Comparison of ENCODE assay signal across 2 fruit fly cellular contexts in the genomic region with DNA sequence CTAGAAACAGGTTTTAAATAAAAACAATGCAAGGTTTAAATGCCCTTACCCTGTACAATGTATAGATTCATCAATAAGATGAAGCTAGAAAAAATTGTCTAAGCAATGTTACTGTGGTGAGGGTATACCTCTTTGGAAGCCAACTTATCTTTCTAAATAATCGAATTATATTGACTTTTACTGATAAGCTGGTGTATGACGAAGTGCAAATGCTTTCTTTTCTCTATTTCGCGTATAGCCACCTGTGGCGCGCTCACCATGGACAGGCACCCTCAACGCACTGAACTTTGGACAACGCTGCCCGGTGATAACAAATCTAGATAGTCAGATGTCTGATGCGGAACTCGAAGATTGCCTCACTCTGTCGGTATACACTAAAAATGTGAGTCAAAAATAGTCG.
TF ChIP-seq lines count a peak whose summit lies in the region.

No protein-coding gene starts in this region.

TF ChIP-seq in whole organism, embryonic, 481 proteins besides CTCF, POLR2A, EP300 and RAD21 (continued from another document and continues in another):
- TF ChIP-seq nom (GFP tag; optimal IDR thresholded peaks at IDR 0.05; lab: Kevin White, UChicago) (no peak), Poxn (GFP tag; IDR thresholded peaks at IDR 0.05; lab: Robert Waterston, UW) (no peak), CG16815 (GFP tag; optimal IDR thresholded peaks at IDR 0.05; lab: Kevin White, UChicago) (no peak), ATbp (GFP tag; optimal IDR thresholded peaks at IDR 0.05; lab: Kevin White, UChicago) (no peak), fd96Cb (tag; optimal IDR thresholded peaks at IDR 0.05; lab: Kevin White, UChicago) (no peak), tio (GFP tag; optimal IDR thresholded peaks at IDR 0.05; lab: Kevin White, UChicago) (no peak), sob (GFP tag; IDR thresholded peaks at IDR 0.05; lab: Robert Waterston, UW) (peak; percentile 9; the same call in 1 of the 2 replicates), CG9817 (tag; optimal IDR thresholded peaks at IDR 0.05; lab: Kevin White, UChicago) (no peak), Trl (optimal IDR thresholded peaks at IDR 0.05; lab: Kevin White, UChicago) (no peak), Trl (GFP tag; optimal IDR thresholded peaks at IDR 0.05; lab: Kevin White, UChicago) (no peak), br (optimal IDR thresholded peaks at IDR 0.05; lab: Kevin White, UChicago) (no peak), Xrp1 (GFP tag; IDR thresholded peaks at IDR 0.05; lab: Robert Waterston, UW) (peak; percentile 18; the same call in 1 of the 2 replicates), dan (GFP tag; IDR thresholded peaks at IDR 0.05; lab: Robert Waterston, UW) (no peak), klu (GFP tag; IDR thresholded peaks at IDR 0.05; lab: Robert Waterston, UW) (no peak), yki (optimal IDR thresholded peaks at IDR 0.05; lab: Kevin White, UChicago) (no peak), CG11696 (GFP tag; IDR thresholded peaks at IDR 0.05; lab: Robert Waterston, UW) (no peak), CG9609 (GFP tag; optimal IDR thresholded peaks at IDR 0.05; lab: Kevin White, UChicago) (no peak), tna (GFP tag; IDR thresholded peaks at IDR 0.05; lab: Robert Waterston, UW; ENCODE audit: partially characterized antibody) (no peak), CG15269 (tag; optimal IDR thresholded peaks at IDR 0.05; lab: Kevin White, UChicago) (peak; percentile 12), tap (tag; optimal IDR thresholded peaks at IDR 0.05; lab: Kevin White, UChicago) (no peak), Dip3 (GFP tag; optimal IDR thresholded peaks at IDR 0.05; lab: Kevin White, UChicago) (no peak), toy (GFP tag; IDR thresholded peaks at IDR 0.05; lab: Robert Waterston, UW) (0 out of 2 replicates have a peak, but pooled peaks have one; percentile 11), Bdp1 (GFP tag; optimal IDR thresholded peaks at IDR 0.05; lab: Kevin White, UChicago) (no peak), CG12071 (GFP tag; optimal IDR thresholded peaks at IDR 0.05; lab: Kevin White, UChicago) (peak; percentile 3), CG3995 (GFP tag; optimal IDR thresholded peaks at IDR 0.05; lab: Kevin White, UChicago) (no peak), Fer3 (tag; optimal IDR thresholded peaks at IDR 0.05; lab: Kevin White, UChicago) (peak; percentile 41), hb (GFP tag; IDR thresholded peaks at IDR 0.05; lab: Robert Waterston, UW; ENCODE audit: partially characterized antibody) (no peak), MBD-R2 (GFP tag; IDR thresholded peaks at IDR 0.05; lab: Robert Waterston, UW) (no peak), CG6254 (GFP tag; optimal IDR thresholded peaks at IDR 0.05; lab: Kevin White, UChicago) (no peak), CG11093 (GFP tag; IDR thresholded peaks at IDR 0.05; lab: Robert Waterston, UW) (no peak), nerfin-2 (GFP tag; IDR thresholded peaks at IDR 0.05; lab: Robert Waterston, UW; ENCODE audit: partially characterized antibody) (no peak), dysf (GFP tag; IDR thresholded peaks at IDR 0.05; lab: Robert Waterston, UW) (peak; percentile 53; the same call in 2 of the 3 replicates), ab (GFP tag; optimal IDR thresholded peaks at IDR 0.05; lab: Kevin White, UChicago) (no peak), grn (GFP tag; optimal IDR thresholded peaks at IDR 0.05; lab: Kevin White, UChicago) (peak; percentile 75), CG10431 (GFP tag; optimal IDR thresholded peaks at IDR 0.05; lab: Kevin White, UChicago) (no peak), prd (optimal IDR thresholded peaks at IDR 0.05; lab: Kevin White, UChicago) (no peak), prd (GFP tag; IDR thresholded peaks at IDR 0.05; lab: Robert Waterston, UW) (peak; percentile 22; the same call in 1 of the 3 replicates), repo (GFP tag; optimal IDR thresholded peaks at IDR 0.05; lab: Kevin White, UChicago) (no peak), maf-S (GFP tag; optimal IDR thresholded peaks at IDR 0.05; lab: Kevin White, UChicago) (no peak), kay (GFP tag; optimal IDR thresholded peaks at IDR 0.05; lab: Kevin White, UChicago) (no peak), chn (GFP tag; optimal IDR thresholded peaks at IDR 0.05; lab: Kevin White, UChicago) (no peak), zf30C (GFP tag; optimal IDR thresholded peaks at IDR 0.05; lab: Kevin White, UChicago) (no peak), Max (GFP tag; optimal IDR thresholded peaks at IDR 0.05; lab: Kevin White, UChicago) (no peak), CG14710 (tag; optimal IDR thresholded peaks at IDR 0.05; lab: Kevin White, UChicago) (no peak), CG12659 (GFP tag; optimal IDR thresholded peaks at IDR 0.05; lab: Kevin White, UChicago) (no peak), stwl (tag; optimal IDR thresholded peaks at IDR 0.05; lab: Kevin White, UChicago) (no peak), CG9797 (GFP tag; optimal IDR thresholded peaks at IDR 0.05; lab: Kevin White, UChicago) (no peak), ac (GFP tag; optimal IDR thresholded peaks at IDR 0.05; lab: Kevin White, UChicago) (no peak), NK7.1 (GFP tag; optimal IDR thresholded peaks at IDR 0.05; lab: Kevin White, UChicago) (no peak), CG3281 (GFP tag; optimal IDR thresholded peaks at IDR 0.05; lab: Kevin White, UChicago) (no peak), CG13894 (tag; optimal IDR thresholded peaks at IDR 0.05; lab: Kevin White, UChicago) (no peak), sima (GFP tag; optimal IDR thresholded peaks at IDR 0.05; lab: Kevin White, UChicago) (no peak), knrl (GFP tag; IDR thresholded peaks at IDR 0.05; lab: Robert Waterston, UW; ENCODE audit: partially characterized antibody) (no peak), CG10979 (tag; optimal IDR thresholded peaks at IDR 0.05; lab: Kevin White, UChicago) (no peak), Dad (GFP tag; optimal IDR thresholded peaks at IDR 0.05; lab: Kevin White, UChicago) (no peak), gcm2 (GFP tag; optimal IDR thresholded peaks at IDR 0.05; lab: Kevin White, UChicago) (no peak), CG14965 (GFP tag; optimal IDR thresholded peaks at IDR 0.05; lab: Kevin White, UChicago; ENCODE audit: borderline replicate concordance) (no peak), ewg (GFP tag; optimal IDR thresholded peaks at IDR 0.05; lab: Kevin White, UChicago) (no peak), CG13287 (GFP tag; IDR thresholded peaks at IDR 0.05; lab: Robert Waterston, UW; ENCODE audit: partially characterized antibody) (no peak), CG32767 (GFP tag; IDR thresholded peaks at IDR 0.05; lab: Robert Waterston, UW) (no peak), gt (GFP tag; IDR thresholded peaks at IDR 0.05; lab: Robert Waterston, UW) (no peak), sim (GFP tag; IDR thresholded peaks at IDR 0.05; lab: Robert Waterston, UW) (no peak), D (optimal IDR thresholded peaks at IDR 0.05; lab: Kevin White, UChicago) (no peak), D (GFP tag; optimal IDR thresholded peaks at IDR 0.05; lab: Kevin White, UChicago) (no peak), CG11085 (GFP tag; IDR thresholded peaks at IDR 0.05; lab: Robert Waterston, UW) (no peak), CG31224 (GFP tag; IDR thresholded peaks at IDR 0.05; lab: Robert Waterston, UW) (no peak)

TF ChIP-seq in whole organism, prepupa, 60 proteins besides CTCF, POLR2A, EP300 and RAD21 (continued from another document):
- no peak for TF ChIP-seq Eip93F (GFP tag; optimal IDR thresholded peaks at IDR 0.05; lab: Kevin White, UChicago)
- TF ChIP-seq fd85E (GFP tag; optimal IDR thresholded peaks at IDR 0.05; lab: Kevin White, UChicago): no peak
TF ChIP-seq in whole organism, prepupa: peak in this region for 4.
